Fruit fly (Drosophila melanogaster): ENCODE data around the gene Cpr65Ax2.

Cpr65Ax2 gene

DNA sequence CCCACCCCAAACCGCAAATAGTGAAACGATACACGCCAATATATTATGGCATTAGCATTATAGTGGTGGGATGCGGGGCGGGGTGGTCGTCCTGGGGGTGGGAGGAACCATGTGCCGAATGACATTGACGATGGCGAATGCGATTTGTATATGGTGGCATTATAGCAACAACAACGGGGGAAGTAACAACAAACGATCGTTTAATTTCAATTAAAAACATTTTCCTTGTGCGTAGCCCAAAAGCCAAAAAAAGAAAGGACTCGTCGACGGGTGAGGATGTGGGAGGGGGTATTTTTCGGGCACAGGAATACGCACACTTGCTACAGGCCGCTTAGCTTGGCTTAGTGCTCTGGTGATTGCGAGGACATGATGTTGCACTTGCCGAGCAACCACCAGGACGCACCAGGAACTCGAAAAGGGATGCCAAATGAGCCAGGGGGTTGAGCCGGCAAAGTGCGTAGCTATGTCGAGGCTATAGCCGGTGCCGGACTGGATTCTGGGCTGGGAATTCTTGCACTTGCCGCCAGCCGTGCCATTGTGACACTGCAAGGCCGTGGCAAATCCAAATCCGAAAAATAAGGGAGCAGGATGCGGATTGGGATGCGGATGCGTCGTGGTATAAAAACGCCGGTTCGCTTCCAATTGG, 11.9 kb upstream of the Cpr65Ax2 start, which contains the start of gene Prdm13:
Prdm13 (plus strand) TSS at position 645 of the 646 bp plus-strand sequence.
- TF ChIP-seq nerfin-1 (tag; optimal IDR thresholded peaks at IDR 0.05) = peak; percentile 95
- no peak for TF ChIP-seq CG13894 (tag; optimal IDR thresholded peaks at IDR 0.05)
- TF ChIP-seq caup (GFP tag; optimal IDR thresholded peaks at IDR 0.05; ENCODE audit: severe bottlenecking) = no peak
- TF ChIP-seq gsb-n (tag; optimal IDR thresholded peaks at IDR 0.05) = peak; percentile 50
- TF ChIP-seq pros (GFP tag; optimal IDR thresholded peaks at IDR 0.05) = peak; percentile 72
- peak; percentile 52; the same call in 1 of the 2 replicates for TF ChIP-seq CG4360 (GFP tag; IDR thresholded peaks at IDR 0.05)
- peak; percentile 27; the same call in 1 of the 2 replicates for TF ChIP-seq crol (GFP tag; IDR thresholded peaks at IDR 0.05)
- TF ChIP-seq nerfin-2 (GFP tag; IDR thresholded peaks at IDR 0.05; ENCODE audit: partially characterized antibody) = peak; percentile 21; the same call in 1 of the 2 replicates
- TF ChIP-seq oc (tag; optimal IDR thresholded peaks at IDR 0.05) = peak; percentile 77
- TF ChIP-seq CG8944 (GFP tag; optimal IDR thresholded peaks at IDR 0.05) = no peak

DNA sequence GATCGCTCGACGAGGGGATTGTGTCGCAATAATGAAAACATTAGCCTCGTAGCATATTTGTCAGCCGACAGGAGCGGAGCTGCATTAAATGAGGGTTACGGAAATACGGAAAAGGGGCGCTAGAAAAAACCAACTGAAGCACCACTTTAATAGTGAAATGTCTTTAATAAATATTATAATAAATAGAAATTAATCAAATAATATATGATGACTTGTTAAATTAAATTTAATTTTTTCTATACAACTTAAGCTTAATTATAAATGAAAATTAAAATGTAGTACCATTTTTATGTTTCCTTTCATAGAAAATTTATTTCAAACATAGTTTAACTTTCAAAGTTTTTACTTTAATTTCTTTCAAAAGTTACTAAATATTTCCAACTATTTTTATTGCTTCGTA, 11.3 kb upstream of the Cpr65Ax2 start:
- peak in 1 of 3 experiments; percentile 71 for TF ChIP-seq lola (GFP tag; optimal IDR thresholded peaks at IDR 0.05)
- no peak for TF ChIP-seq Taf1 (GFP tag; IDR thresholded peaks at IDR 0.05)
- TF ChIP-seq row (GFP tag; IDR thresholded peaks at IDR 0.05) = peak; percentile 39; the same call in 2 of the 3 replicates
- no peak for TF ChIP-seq z (GFP tag; IDR thresholded peaks at IDR 0.05)
- TF ChIP-seq Deaf1 (tag; optimal IDR thresholded peaks at IDR 0.05) = no peak
- no peak for TF ChIP-seq CG17328 (GFP tag; IDR thresholded peaks at IDR 0.05)
- TF ChIP-seq gsb-n (tag; optimal IDR thresholded peaks at IDR 0.05) = peak; percentile 58
- no peak for TF ChIP-seq CG30431 (GFP tag; optimal IDR thresholded peaks at IDR 0.05)
- peak; percentile 34 for TF ChIP-seq Ssrp (tag; optimal IDR thresholded peaks at IDR 0.05)
- peak; percentile 37 for TF ChIP-seq CG10979 (tag; optimal IDR thresholded peaks at IDR 0.05)
- TF ChIP-seq Ets65A (GFP tag) = peak; percentile 65
- TF ChIP-seq trem (tag; optimal IDR thresholded peaks at IDR 0.05) = no peak
- no peak for TF ChIP-seq stwl (tag; optimal IDR thresholded peaks at IDR 0.05)
- TF ChIP-seq CG12391 (tag; optimal IDR thresholded peaks at IDR 0.05) = peak; percentile 28
- TF ChIP-seq nmo (GFP tag; optimal IDR thresholded peaks at IDR 0.05) = peak; percentile 46
- TF ChIP-seq BtbVII (GFP tag; optimal IDR thresholded peaks at IDR 0.05) = no peak
- TF ChIP-seq Mrtf (GFP tag; IDR thresholded peaks at IDR 0.05) = 0 out of 3 replicates have a peak, but pooled peaks have one; percentile 36
- no peak for TF ChIP-seq wek (GFP tag; optimal IDR thresholded peaks at IDR 0.05)
- peak; percentile 69 for TF ChIP-seq CG18262 (tag; optimal IDR thresholded peaks at IDR 0.05)
- peak; percentile 20 for TF ChIP-seq CG13424 (tag; optimal IDR thresholded peaks at IDR 0.05)
- TF ChIP-seq dmrt11E (tag; optimal IDR thresholded peaks at IDR 0.05) = peak; percentile 63
- TF ChIP-seq dm (GFP tag; optimal IDR thresholded peaks at IDR 0.05) = no peak
- TF ChIP-seq prd (optimal IDR thresholded peaks at IDR 0.05) = no peak
- TF ChIP-seq prd (GFP tag; IDR thresholded peaks at IDR 0.05) = 0 out of 3 replicates have a peak, but pooled peaks have one; percentile 11
- no peak for TF ChIP-seq PHDP (tag; optimal IDR thresholded peaks at IDR 0.05)

DNA sequence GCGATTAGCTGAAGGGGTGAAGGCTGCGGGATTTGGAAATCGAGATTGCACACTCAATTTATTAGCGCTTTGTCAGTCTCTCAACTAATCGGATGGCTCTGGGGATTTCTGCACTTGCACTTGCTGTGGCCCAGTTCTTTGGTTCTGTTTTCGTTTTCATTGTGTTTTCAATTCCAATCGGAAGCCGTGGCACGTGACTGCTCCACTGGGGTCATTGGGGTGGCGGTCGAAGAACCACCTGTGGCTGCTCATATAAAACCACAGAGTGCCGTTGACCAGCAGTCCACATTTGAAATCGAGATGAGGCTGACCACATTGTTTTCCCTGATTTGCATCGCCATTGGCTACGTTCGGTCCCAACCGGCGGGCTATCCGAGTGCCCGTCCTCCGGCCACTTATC, 9.9 kb upstream of the Cpr65Ax2 start, which contains the start of gene Cpr65Az:
Cpr65Az (plus strand) TSS at position 301 of the 400 bp plus-strand sequence.
- no peak for TF ChIP-seq Dfd (GFP tag; optimal IDR thresholded peaks at IDR 0.05)
- TF ChIP-seq sens (GFP tag) = peak; percentile 14
